Worm (Caenorhabditis elegans): ENCODE results near the gene era-1.

DNA sequence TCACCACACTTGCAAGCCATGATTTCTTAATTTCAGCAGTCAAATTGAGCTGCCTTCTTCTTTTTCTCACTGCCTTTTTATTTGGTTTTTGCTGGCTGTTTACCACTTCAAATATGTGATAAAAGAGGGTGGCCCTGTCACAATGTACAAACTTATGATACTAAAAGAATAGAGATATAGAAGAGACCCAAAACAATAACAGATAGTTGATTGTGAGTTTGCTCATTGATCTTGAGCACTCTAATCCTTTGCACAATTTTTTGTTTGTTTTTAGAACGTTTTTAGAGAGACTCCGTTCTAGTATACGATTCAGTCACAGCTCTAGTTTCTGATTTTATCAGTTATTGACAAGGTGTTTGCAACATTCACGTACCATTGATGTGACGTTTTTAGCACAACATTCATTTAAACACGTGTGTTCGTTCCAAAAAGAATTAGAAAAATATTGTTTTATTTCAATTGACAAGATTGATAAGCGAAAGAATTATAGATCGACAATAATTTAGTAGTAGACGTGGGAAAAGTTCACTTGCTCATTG, 11.0 kb upstream of the era-1 start, which contains the start of gene mtl-1:
- TF ChIP-seq unc-62 (GFP tag; optimal IDR thresholded peaks at IDR 0.05) (no peak), ces-1 (GFP tag; optimal IDR thresholded peaks at IDR 0.05) (no peak), elt-3 (tag; optimal IDR thresholded peaks at IDR 0.05) (no peak), pha-4 (tag; optimal IDR thresholded peaks at IDR 0.05) (no peak), mep-1 (tag; optimal IDR thresholded peaks at IDR 0.05) (no peak), elt-1 (tag; optimal IDR thresholded peaks at IDR 0.05; ENCODE audit: borderline replicate concordance, insufficient read depth) (no peak), snpc-4 (tag; optimal IDR thresholded peaks at IDR 0.05) (no peak), nhr-76 (tag; optimal IDR thresholded peaks at IDR 0.05) (no peak), nhr-12 (tag; optimal IDR thresholded peaks at IDR 0.05) (no peak), ceh-83 (GFP tag; optimal IDR thresholded peaks at IDR 0.05) (no peak), nhr-237 (tag; optimal IDR thresholded peaks at IDR 0.05) (no peak)

All from whole organism, mixed stage, embryonic.